Worm (Caenorhabditis elegans) whole organism, mixed stage, embryonic: ENCODE measurements around the gene T15B7.15.

Source experiments
- M03D4.4 ChIP-seq: sonication (generic microtip); optimal IDR thresholded peaks from 2 replicates; lab custom pipeline; 2017; ENCODE audit warnings: mild to moderate bottlenecking, missing genetic modification characterization, missing compliant biosample characterization
- lsy-2 ChIP-seq: fragments of 150-350 bp; optimal IDR thresholded peaks from 2 replicates; lab custom pipeline; 2014; ENCODE audit warnings: missing biosample characterization, missing genetic modification characterization
- unc-39 ChIP-seq: fragments of 150-350 bp; optimal IDR thresholded peaks from 2 replicates; lab custom pipeline; 2014; ENCODE audit warnings: missing biosample characterization, missing genetic modification characterization

DNA sequence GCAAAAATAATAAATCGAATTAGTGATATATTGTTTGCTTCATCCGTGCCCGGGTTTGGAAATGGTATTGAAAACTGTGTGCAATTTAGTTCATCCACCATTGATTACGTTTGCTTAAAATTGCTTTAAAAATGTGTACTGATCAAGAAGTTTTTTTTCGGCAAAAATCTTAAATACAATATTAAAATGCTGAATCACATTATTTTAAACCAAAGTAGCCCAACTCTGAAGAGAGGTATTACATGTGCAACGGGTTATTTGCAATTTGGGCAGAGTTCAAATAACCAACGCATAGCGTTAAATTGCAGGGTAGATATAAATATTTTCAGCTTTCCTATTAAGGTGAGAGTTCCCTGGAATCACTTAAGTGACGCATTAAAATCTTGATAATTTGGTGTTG lies 21.3 kb downstream of the T15B7.15 start, which contains the start of gene dmsr-14:
- TF ChIP-seq M03D4.4 (tag; lab: Kevin White, UChicago) (no peak), unc-39 (tag; lab: Kevin White, UChicago) (no peak), lsy-2 (tag; lab: Kevin White, UChicago) (no peak)
